Fruit fly (Drosophila melanogaster) whole organism, embryonic: ENCODE measurements around the gene dnc.

Experiments
- Bdp1 ChIP-seq: fragments of 200-800 bp; sonication (Bioruptor generic); optimal IDR thresholded peaks from 3 replicates; lab custom pipeline; 2016; ENCODE audit warnings: missing biosample characterization, missing genetic modification characterization
- CG10321 ChIP-seq: fragments of 200-800 bp; sonication (Bioruptor generic); IDR thresholded peaks from 2 replicates; pipeline ENCODE4 v1.3.6; 2022; ENCODE audit warnings: missing biosample characterization, missing genetic modification characterization
- CG10366 ChIP-seq: fragments of 200-800 bp; sonication (Bioruptor generic); IDR thresholded peaks from 2 replicates; pipeline ENCODE4 v1.3.6; 2022; ENCODE audit warnings: missing biosample characterization, missing genetic modification characterization
- CG10431 ChIP-seq: fragments of 200-800 bp; sonication (Bioruptor generic); optimal IDR thresholded peaks from 3 replicates; lab custom pipeline; 2018; ENCODE audit warnings: missing biosample characterization, mild to moderate bottlenecking, missing genetic modification characterization
- CG10462 ChIP-seq: fragments of 200-800 bp; sonication (Bioruptor generic); optimal IDR thresholded peaks from 2 replicates; lab custom pipeline; 2016; ENCODE audit warnings: missing biosample characterization, missing genetic modification characterization
- CG10565 ChIP-seq: fragments of 200-800 bp; sonication (Bioruptor generic); optimal IDR thresholded peaks from 3 replicates; lab custom pipeline; 2016; ENCODE audit warnings: missing biosample characterization, mild to moderate bottlenecking, missing genetic modification characterization
- CG11695 ChIP-seq: fragments of 200-800 bp; sonication (Bioruptor generic); IDR thresholded peaks from 3 replicates; pipeline ENCODE4 v1.3.6; 2022; ENCODE audit warnings: missing biosample characterization, missing genetic modification characterization
- CG14965 ChIP-seq: fragments of 200-800 bp; sonication (Bioruptor generic); optimal IDR thresholded peaks from 2 replicates; lab custom pipeline; 2016; ENCODE audit warnings: missing biosample characterization, missing genetic modification characterization, borderline replicate concordance
- CG1647 ChIP-seq: fragments of 200-800 bp; sonication (Bioruptor generic); optimal IDR thresholded peaks from 3 replicates; lab custom pipeline; 2016; ENCODE audit warnings: missing biosample characterization, missing genetic modification characterization
- CG16779 ChIP-seq: fragments of 200-800 bp; sonication (Bioruptor generic); IDR thresholded peaks from 2 replicates; pipeline ENCODE4 v1.3.6; 2022; ENCODE audit warnings: missing biosample characterization, missing genetic modification characterization
- CG16815 ChIP-seq: fragments of 200-800 bp; sonication (Bioruptor generic); optimal IDR thresholded peaks from 3 replicates; lab custom pipeline; 2017; ENCODE audit warnings: missing biosample characterization, mild to moderate bottlenecking, missing genetic modification characterization
- CG2199 ChIP-seq: fragments of 200-800 bp; sonication (Bioruptor generic); IDR thresholded peaks from 3 replicates; pipeline ENCODE4 v1.3.6; 2022; ENCODE audit warnings: missing biosample characterization, missing genetic modification characterization
- CG3838 ChIP-seq: fragments of 200-800 bp; sonication (Bioruptor generic); optimal IDR thresholded peaks from 3 replicates; lab custom pipeline; 2016; ENCODE audit warnings: missing biosample characterization, missing genetic modification characterization
- CG4360 ChIP-seq: fragments of 200-800 bp; sonication (Bioruptor generic); IDR thresholded peaks from 2 replicates; pipeline ENCODE4 v1.3.6; 2022; ENCODE audit warnings: missing biosample characterization, missing genetic modification characterization
- CG8281 ChIP-seq: fragments of 200-800 bp; sonication (Bioruptor generic); optimal IDR thresholded peaks from 2 replicates; lab custom pipeline; 2018; ENCODE audit warnings: missing biosample characterization, mild to moderate bottlenecking, missing genetic modification characterization, moderate library complexity
- CG8388 ChIP-seq: fragments of 200-800 bp; sonication (Bioruptor generic); optimal IDR thresholded peaks from 2 replicates; lab custom pipeline; 2019; ENCODE audit warnings: missing biosample characterization, mild to moderate bottlenecking, missing genetic modification characterization, moderate library complexity
- CkIIα-i1 ChIP-seq: fragments of 200-800 bp; sonication (Bioruptor generic); IDR thresholded peaks from 2 replicates; pipeline ENCODE4 v1.3.6; 2022; ENCODE audit warnings: missing biosample characterization, missing genetic modification characterization
- CoRest ChIP-seq: fragments of 200-800 bp; sonication (Bioruptor generic); optimal IDR thresholded peaks from 3 replicates; lab custom pipeline; 2018; ENCODE audit warnings: missing biosample characterization, mild to moderate bottlenecking, missing genetic modification characterization, moderate library complexity
- Dip3 ChIP-seq: fragments of 200-800 bp; sonication (Bioruptor generic); optimal IDR thresholded peaks from 3 replicates; lab custom pipeline; 2016; ENCODE audit warnings: missing biosample characterization, missing genetic modification characterization
- Drgx ChIP-seq: fragments of 200-800 bp; sonication (Bioruptor generic); IDR thresholded peaks from 2 replicates; pipeline ENCODE4 v1.3.6; 2022; ENCODE audit warnings: missing biosample characterization, missing genetic modification characterization
- Elba2 ChIP-seq: fragments of 200-800 bp; sonication (Bioruptor generic); optimal IDR thresholded peaks from 3 replicates; lab custom pipeline; 2016; ENCODE audit warnings: missing biosample characterization, missing genetic modification characterization
- Ets65A ChIP-seq: fragments of 200-800 bp; sonication (Bioruptor generic); peaks from one replicate; lab custom pipeline; 2016; ENCODE audit warnings: missing biosample characterization, missing genetic modification characterization
- Gsc ChIP-seq: fragments of 200-800 bp; sonication (Bioruptor generic); IDR thresholded peaks from 2 replicates; pipeline ENCODE4 v1.3.6; 2022; ENCODE audit warnings: missing biosample characterization, missing genetic modification characterization
- H15 ChIP-seq: fragments of 200-800 bp; sonication (Bioruptor generic); IDR thresholded peaks from 3 replicates; pipeline ENCODE4 v1.3.6; 2022; ENCODE audit warnings: missing biosample characterization, missing genetic modification characterization
- Mrtf ChIP-seq: fragments of 200-800 bp; sonication (Bioruptor generic); IDR thresholded peaks from 3 replicates; pipeline ENCODE4 v1.3.6; 2022; ENCODE audit warnings: missing biosample characterization, missing genetic modification characterization
- Nf-YC ChIP-seq: fragments of 200-800 bp; optimal IDR thresholded peaks from 3 replicates; lab custom pipeline; 2019; ENCODE audit warnings: missing biosample characterization, mild to moderate bottlenecking, missing genetic modification characterization, moderate library complexity
- Ravus ChIP-seq: fragments of 200-800 bp; sonication (Bioruptor generic); IDR thresholded peaks from 2 replicates; pipeline ENCODE4 v1.3.6; 2022; ENCODE audit warnings: missing biosample characterization, missing genetic modification characterization
- Sin3A ChIP-seq: fragments of >200 bp; optimal IDR thresholded peaks from 2 replicates; lab custom pipeline; 2018
- Ssrp ChIP-seq: fragments of 200-800 bp; sonication (Bioruptor generic); optimal IDR thresholded peaks from 2 replicates; lab custom pipeline; 2018; ENCODE audit warnings: missing biosample characterization, mild to moderate bottlenecking, missing genetic modification characterization, moderate library complexity
- al ChIP-seq: fragments of 200-800 bp; sonication (Bioruptor generic); IDR thresholded peaks from 2 replicates; pipeline ENCODE4 v1.3.6; 2022; ENCODE audit warnings: missing biosample characterization, missing genetic modification characterization
- caup ChIP-seq: fragments of 200-800 bp; sonication (Bioruptor generic); optimal IDR thresholded peaks from 3 replicates; lab custom pipeline; 2017; ENCODE audit warnings: missing biosample characterization, mild to moderate bottlenecking, missing genetic modification characterization, moderate library complexity; ENCODE audit not compliant: severe bottlenecking
- ewg ChIP-seq: fragments of 200-800 bp; sonication (Bioruptor generic); optimal IDR thresholded peaks from 3 replicates; lab custom pipeline; 2017; ENCODE audit warnings: mild to moderate bottlenecking, missing biosample characterization, missing genetic modification reagents, missing genetic modification characterization
- gcm2 ChIP-seq: fragments of 200-800 bp; sonication (Bioruptor generic); optimal IDR thresholded peaks from 2 replicates; lab custom pipeline; 2016; ENCODE audit warnings: missing biosample characterization, missing genetic modification characterization
- gem ChIP-seq: fragments of 200-800 bp; sonication (Bioruptor generic); optimal IDR thresholded peaks from 2 replicates; lab custom pipeline; 2019; ENCODE audit warnings: missing biosample characterization, mild to moderate bottlenecking, missing genetic modification characterization, moderate library complexity
- klu ChIP-seq: fragments of 200-800 bp; sonication (Bioruptor generic); IDR thresholded peaks from 2 replicates; pipeline ENCODE4 v1.3.6; 2022; ENCODE audit warnings: missing biosample characterization, missing genetic modification characterization
- lilli ChIP-seq: fragments of 200-800 bp; sonication (Bioruptor generic); optimal IDR thresholded peaks from 3 replicates; lab custom pipeline; 2016; ENCODE audit warnings: missing biosample characterization, missing genetic modification characterization
- lov ChIP-seq, 2 experiments: fragments of 200-800 bp in 1 of 2; fragments of >200 bp in 1 of 2; sonication (Bioruptor generic) in 1 of 2; IDR thresholded peaks in 1 of 2; optimal IDR thresholded peaks in 1 of 2; 2 replicates in 1 of 2; 3 replicates in 1 of 2; pipeline versions ENCODE4 v1.3.6 to Lab custom; 2017 to 2022; ENCODE audit warnings: missing biosample characterization in 1 of 2, missing genetic modification characterization in 1 of 2
- mam ChIP-seq: fragments of 200-800 bp; sonication (Bioruptor generic); optimal IDR thresholded peaks from 3 replicates; lab custom pipeline; 2016; ENCODE audit warnings: missing biosample characterization, missing genetic modification characterization
- nerfin-1 ChIP-seq: fragments of 200-800 bp; sonication (Bioruptor generic); optimal IDR thresholded peaks from 3 replicates; lab custom pipeline; 2019; ENCODE audit warnings: missing biosample characterization, mild to moderate bottlenecking, missing genetic modification characterization, moderate library complexity
- pan ChIP-seq, 4 experiments: fragments of >200 bp in 3 of 4; fragments of 200-800 bp in 1 of 4; sonication (Bioruptor generic) in 1 of 4; optimal IDR thresholded peaks in 3 of 4; IDR thresholded peaks in 1 of 4; 2 replicates each; pipeline versions ENCODE4 v1.3.6 to Lab custom; 2017 to 2022; ENCODE audit warnings: missing biosample characterization in 2 of 4, missing genetic modification characterization in 2 of 4, mixed read lengths in 1 of 4
- pros ChIP-seq: fragments of 200-800 bp; sonication (Bioruptor generic); optimal IDR thresholded peaks from 3 replicates; lab custom pipeline; 2019; ENCODE audit warnings: missing biosample characterization, mild to moderate bottlenecking, missing genetic modification characterization, moderate library complexity
- sc ChIP-seq, 3 experiments: fragments of >200 bp in 2 of 3; fragments of 200-800 bp in 1 of 3; sonication (Bioruptor generic) in 1 of 3; optimal IDR thresholded peaks; 2 replicates in 2 of 3; 3 replicates in 1 of 3; lab custom pipeline; 2017; ENCODE audit warnings: mild to moderate bottlenecking in 1 of 3, missing biosample characterization in 1 of 3, missing genetic modification characterization in 1 of 3, missing genetic modification reagents in 1 of 3
- sd ChIP-seq: fragments of 200-800 bp; sonication (Bioruptor generic); optimal IDR thresholded peaks from 3 replicates; lab custom pipeline; 2018; ENCODE audit warnings: missing biosample characterization, mild to moderate bottlenecking, missing genetic modification characterization, moderate library complexity
- seq ChIP-seq: fragments of 200-800 bp; sonication (Bioruptor generic); IDR thresholded peaks from 2 replicates; pipeline ENCODE4 v1.3.6; 2022; ENCODE audit warnings: missing biosample characterization, missing genetic modification characterization
- slbo ChIP-seq: fragments of 200-800 bp; sonication (Bioruptor generic); IDR thresholded peaks from 2 replicates; pipeline ENCODE4 v1.3.6; 2022; ENCODE audit warnings: missing biosample characterization, missing genetic modification characterization
- slp2 ChIP-seq: fragments of 200-800 bp; sonication (Bioruptor generic); optimal IDR thresholded peaks from 2 replicates; lab custom pipeline; 2016; ENCODE audit warnings: missing biosample characterization, missing genetic modification characterization
- unc-4 ChIP-seq: fragments of 200-800 bp; sonication (Bioruptor generic); IDR thresholded peaks from 2 replicates; pipeline ENCODE4 v1.3.6; 2022; ENCODE audit warnings: missing biosample characterization, missing genetic modification characterization; ENCODE audit not compliant: partially characterized antibody
- unpg ChIP-seq: fragments of 200-800 bp; sonication (Bioruptor generic); optimal IDR thresholded peaks from 3 replicates; lab custom pipeline; 2018; ENCODE audit warnings: missing biosample characterization, mild to moderate bottlenecking, missing genetic modification characterization, moderate library complexity
- zf30C ChIP-seq: fragments of 200-800 bp; sonication (Bioruptor generic); optimal IDR thresholded peaks from 3 replicates; lab custom pipeline; 2018; ENCODE audit warnings: missing biosample characterization, mild to moderate bottlenecking, missing genetic modification characterization

dnc gene

DNA sequence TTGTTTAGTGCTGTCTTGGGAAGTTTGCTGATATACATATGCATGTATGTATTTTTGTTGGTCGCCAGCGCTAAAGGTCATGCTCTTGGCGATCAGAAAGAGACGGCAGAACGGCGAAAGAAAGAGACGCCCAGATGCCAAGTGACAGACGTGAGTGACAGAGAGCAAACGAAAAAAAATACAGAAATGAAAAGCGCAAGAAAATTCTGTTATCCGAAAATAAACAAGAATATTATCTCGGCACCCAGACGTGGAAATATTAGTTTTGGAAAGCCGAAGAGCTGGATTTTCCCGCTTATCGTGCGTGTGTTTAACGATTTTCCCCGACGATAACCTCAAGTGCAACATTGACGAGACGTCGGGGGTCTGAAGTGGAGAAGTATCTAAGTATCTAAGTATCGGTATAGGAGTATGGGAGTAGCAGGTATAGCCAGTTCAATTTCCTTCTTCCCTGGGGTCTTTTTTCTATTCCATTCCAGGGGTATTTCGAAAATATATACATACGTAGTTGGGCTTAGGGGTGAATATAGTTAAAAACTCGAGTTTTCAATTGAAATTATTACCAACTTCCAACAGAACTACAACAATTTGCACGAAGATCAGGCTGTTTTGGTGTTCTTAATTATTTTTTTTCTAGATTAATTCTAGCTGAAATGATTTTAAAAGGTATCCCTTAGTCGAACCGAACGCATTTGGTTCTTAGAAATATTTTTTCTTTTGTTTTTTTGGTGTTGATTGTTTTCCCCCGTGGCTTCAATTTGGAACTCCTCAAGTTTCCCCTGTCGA lies 190.8 kb downstream of the dnc start (continued):
- TF ChIP-seq nerfin-1 (tag; lab: Kevin White, UChicago) (no peak), CoRest (tag; lab: Kevin White, UChicago) (peak; percentile 20), CG10366 (GFP tag; lab: Robert Waterston, UW) (no peak), zf30C (GFP tag; lab: Kevin White, UChicago) (no peak), Bdp1 (peak; percentile 17), CG3838 (GFP tag; lab: Kevin White, UChicago) (no peak), Ssrp (peak; percentile 56), lilli (GFP tag; lab: Kevin White, UChicago) (peak; percentile 18), caup (GFP tag; lab: Kevin White, UChicago) (no peak), slp2 (GFP tag; lab: Kevin White, UChicago) (no peak), CG16815 (GFP tag; lab: Kevin White, UChicago) (peak; percentile 69), CG8388 (GFP tag; lab: Kevin White, UChicago) (peak; percentile 59), Sin3A (lab: Kevin White, UChicago) (no peak), CG14965 (GFP tag; lab: Kevin White, UChicago) (no peak), Gsc (GFP tag; lab: Robert Waterston, UW) (no peak), Elba2 (no peak), mam (GFP tag; lab: Kevin White, UChicago) (no peak), CG10462 (GFP tag; lab: Kevin White, UChicago) (peak; percentile 18), CG10431 (GFP tag; lab: Kevin White, UChicago) (no peak), unpg (peak; percentile 25), al (GFP tag; lab: Robert Waterston, UW) (no peak), CG2199 (peak; percentile 61; the same call in 1 of the 3 replicates), sd (tag; lab: Kevin White, UChicago) (no peak), Dip3 (GFP tag; lab: Kevin White, UChicago) (no peak), CG11695 (GFP tag; lab: Robert Waterston, UW) (no peak), CkIIα-i1 (GFP tag; lab: Robert Waterston, UW) (no peak), Ets65A (GFP tag; lab: Kevin White, UChicago) (peak; percentile 48), CG4360 (no peak), gcm2 (no peak), H15 (GFP tag; lab: Robert Waterston, UW) (no peak), ewg (GFP tag; lab: Kevin White, UChicago) (peak; percentile 5), CG10565 (GFP tag; lab: Kevin White, UChicago) (no peak), Ravus (no peak), Nf-YC (no peak), CG16779 (GFP tag; lab: Robert Waterston, UW) (no peak), slbo (GFP tag; lab: Robert Waterston, UW) (no peak), unc-4 (no peak), CG1647 (GFP tag; lab: Kevin White, UChicago) (no peak), CG8281 (tag; lab: Kevin White, UChicago) (no peak), pros (GFP tag; lab: Kevin White, UChicago) (peak; percentile 21), Drgx (GFP tag; lab: Robert Waterston, UW) (no peak), seq (no peak), CG10321 (GFP tag; lab: Robert Waterston, UW) (peak; percentile 69), gem (tag; lab: Kevin White, UChicago) (peak; percentile 78), pan (optimal IDR thresholded peaks at IDR 0.05; lab: Kevin White, UChicago) (peak in 1 of 2 experiments; percentile 34), pan (GFP tag; optimal IDR thresholded peaks at IDR 0.05 in 1 of 2, IDR thresholded peaks at IDR 0.05 in 1 of 2) (peak in 1 of 2 experiments; percentile 44), klu (no peak), lov (optimal IDR thresholded peaks at IDR 0.05; lab: Kevin White, UChicago) (no peak), lov (GFP tag; IDR thresholded peaks at IDR 0.05; lab: Robert Waterston, UW) (no peak), sc (optimal IDR thresholded peaks at IDR 0.05; lab: Kevin White, UChicago) (no peak), sc (GFP tag; optimal IDR thresholded peaks at IDR 0.05; lab: Kevin White, UChicago) (peak; percentile 50), Mrtf (GFP tag; lab: Robert Waterston, UW) (no peak)
